Worm (Caenorhabditis elegans) whole organism, late embryonic: ENCODE results near the gene cest-28.

Experiments
- C08G9.2 ChIP-seq: sonication (generic microtip); optimal IDR thresholded peaks from 2 replicates; lab custom pipeline; 2016; ENCODE audit warnings: mild to moderate bottlenecking, missing genetic modification characterization, moderate library complexity, missing compliant biosample characterization
- C38D4.7 ChIP-seq: fragments of 200-800 bp; sonication (Bioruptor generic); optimal IDR thresholded peaks from 2 replicates; lab custom pipeline; 2018; ENCODE audit warnings: mild to moderate bottlenecking, missing genetic modification characterization, moderate library complexity, missing compliant biosample characterization
- F13H6.1 ChIP-seq: sonication (generic microtip); optimal IDR thresholded peaks from 2 replicates; lab custom pipeline; 2016; ENCODE audit warnings: missing genetic modification characterization, missing compliant biosample characterization
- ahr-1 ChIP-seq: sonication (generic microtip); optimal IDR thresholded peaks from 2 replicates; lab custom pipeline; 2016; ENCODE audit warnings: missing genetic modification characterization, missing compliant biosample characterization
- ama-1 ChIP-seq: fragments of 150-350 bp; optimal IDR thresholded peaks from 2 replicates; lab custom pipeline; 2014
- ceh-14 ChIP-seq: sonication (generic microtip); optimal IDR thresholded peaks from 2 replicates; lab custom pipeline; 2016; ENCODE audit warnings: missing genotype, missing genetic modification characterization, missing compliant biosample characterization
- ceh-18 ChIP-seq: sonication (generic microtip); optimal IDR thresholded peaks from 2 replicates; lab custom pipeline; 2016; ENCODE audit warnings: missing genetic modification characterization, missing compliant biosample characterization
- ceh-19 ChIP-seq: fragments of 200-800 bp; sonication (Bioruptor generic); optimal IDR thresholded peaks from 2 replicates; lab custom pipeline; 2018; ENCODE audit warnings: mild to moderate bottlenecking, missing genetic modification characterization, missing compliant biosample characterization
- ceh-31 ChIP-seq: sonication (generic microtip); optimal IDR thresholded peaks from 2 replicates; lab custom pipeline; 2016; ENCODE audit warnings: missing genetic modification characterization, missing compliant biosample characterization
- ceh-34 ChIP-seq: sonication (generic microtip); optimal IDR thresholded peaks from 2 replicates; lab custom pipeline; 2016; ENCODE audit warnings: mild to moderate bottlenecking, missing genetic modification characterization, missing compliant biosample characterization
- ceh-48 ChIP-seq: sonication (generic microtip); optimal IDR thresholded peaks from 2 replicates; lab custom pipeline; 2016; ENCODE audit warnings: missing genetic modification characterization, inconsistent platforms, missing compliant biosample characterization
- che-1 ChIP-seq: sonication (generic microtip); optimal IDR thresholded peaks from 2 replicates; lab custom pipeline; 2016; ENCODE audit warnings: mild to moderate bottlenecking, missing genetic modification characterization, missing compliant biosample characterization
- dve-1 ChIP-seq: sonication (generic microtip); optimal IDR thresholded peaks from 2 replicates; lab custom pipeline; 2017; ENCODE audit warnings: antibody characterized with exemption, mild to moderate bottlenecking, missing genetic modification characterization, missing compliant biosample characterization
- elt-2 ChIP-seq: sonication (generic microtip); optimal IDR thresholded peaks from 2 replicates; lab custom pipeline; 2016; ENCODE audit warnings: missing genetic modification reagents, missing genetic modification characterization, missing compliant biosample characterization
- eyg-1 ChIP-seq: sonication (generic microtip); optimal IDR thresholded peaks from 2 replicates; lab custom pipeline; 2016; ENCODE audit warnings: missing genotype, missing genetic modification characterization, missing compliant biosample characterization
- fkh-6 ChIP-seq: sonication (generic microtip); optimal IDR thresholded peaks from 2 replicates; lab custom pipeline; 2016; ENCODE audit warnings: missing genetic modification characterization, missing compliant biosample characterization
- hlh-15 ChIP-seq: sonication (generic microtip); optimal IDR thresholded peaks from 2 replicates; lab custom pipeline; 2016; ENCODE audit warnings: missing genetic modification characterization, missing compliant biosample characterization
- hlh-30 ChIP-seq: sonication (generic microtip); optimal IDR thresholded peaks from 2 replicates; lab custom pipeline; 2017; ENCODE audit warnings: antibody characterized with exemption, missing genetic modification characterization, missing compliant biosample characterization; ENCODE audit not compliant: insufficient read depth
- hlh-6 ChIP-seq: sonication (generic microtip); optimal IDR thresholded peaks from 2 replicates; lab custom pipeline; 2016; ENCODE audit warnings: missing genotype, missing genetic modification characterization, missing compliant biosample characterization
- lim-6 ChIP-seq: sonication (generic microtip); optimal IDR thresholded peaks from 2 replicates; lab custom pipeline; 2016; ENCODE audit warnings: missing genetic modification characterization, missing compliant biosample characterization
- madf-2 ChIP-seq: sonication (generic microtip); optimal IDR thresholded peaks from 2 replicates; lab custom pipeline; 2017; ENCODE audit warnings: missing genetic modification characterization, missing compliant biosample characterization
- mec-3 ChIP-seq: sonication (generic microtip); optimal IDR thresholded peaks from 2 replicates; lab custom pipeline; 2016; ENCODE audit warnings: borderline replicate concordance, missing genetic modification characterization, missing compliant biosample characterization
- nfya-1 ChIP-seq: sonication (generic microtip); optimal IDR thresholded peaks from 2 replicates; lab custom pipeline; 2017; ENCODE audit warnings: missing genetic modification characterization, mild to moderate bottlenecking, missing compliant biosample characterization, antibody characterized with exemption, moderate library complexity
- npax-4 ChIP-seq: sonication (generic microtip); optimal IDR thresholded peaks from 2 replicates; lab custom pipeline; 2016; ENCODE audit warnings: missing genetic modification characterization, missing compliant biosample characterization
- pat-9 ChIP-seq: fragments of 200-800 bp; sonication (Bioruptor generic); optimal IDR thresholded peaks from 2 replicates; lab custom pipeline; 2018; ENCODE audit warnings: mild to moderate bottlenecking, missing genetic modification characterization, moderate library complexity, missing compliant biosample characterization
- pha-2 ChIP-seq: sonication (generic microtip); optimal IDR thresholded peaks from 2 replicates; lab custom pipeline; 2017; ENCODE audit warnings: mild to moderate bottlenecking, missing genetic modification characterization, missing compliant biosample characterization
- pqm-1 ChIP-seq: sonication (generic microtip); optimal IDR thresholded peaks from 2 replicates; lab custom pipeline; 2016; ENCODE audit warnings: missing genetic modification characterization, missing compliant biosample characterization
- pros-1 ChIP-seq: fragments of 150-350 bp; optimal IDR thresholded peaks from 2 replicates; lab custom pipeline; 2014; ENCODE audit warnings: missing biosample characterization, missing genetic modification reagents, missing genetic modification characterization
- ref-2 ChIP-seq: sonication (generic microtip); optimal IDR thresholded peaks from 2 replicates; lab custom pipeline; 2016; ENCODE audit warnings: missing genetic modification characterization, missing compliant biosample characterization
- sdc-2 ChIP-seq: sonication (generic microtip); optimal IDR thresholded peaks from 2 replicates; lab custom pipeline; 2016; ENCODE audit warnings: missing genotype, missing genetic modification characterization, missing compliant biosample characterization
- tbx-2 ChIP-seq: sonication (generic microtip); optimal IDR thresholded peaks from 2 replicates; lab custom pipeline; 2016; ENCODE audit warnings: missing genetic modification characterization, missing compliant biosample characterization
- tbx-7 ChIP-seq: sonication (generic microtip); optimal IDR thresholded peaks from 2 replicates; lab custom pipeline; 2016; ENCODE audit warnings: missing genotype, missing genetic modification characterization, missing compliant biosample characterization
- unc-42 ChIP-seq: sonication (generic microtip); optimal IDR thresholded peaks from 2 replicates; lab custom pipeline; 2016; ENCODE audit warnings: missing genotype, missing genetic modification characterization, missing compliant biosample characterization
- unc-86 ChIP-seq: sonication (generic microtip); optimal IDR thresholded peaks from 2 replicates; lab custom pipeline; 2016; ENCODE audit warnings: missing genetic modification characterization, missing compliant biosample characterization
- zip-5 ChIP-seq: sonication (generic microtip); optimal IDR thresholded peaks from 2 replicates; lab custom pipeline; 2016; ENCODE audit warnings: missing genetic modification characterization, missing compliant biosample characterization
- ztf-16 ChIP-seq: sonication (generic microtip); optimal IDR thresholded peaks from 2 replicates; lab custom pipeline; 2017; ENCODE audit warnings: missing genetic modification characterization, missing compliant biosample characterization

cest-28 gene

DNA sequence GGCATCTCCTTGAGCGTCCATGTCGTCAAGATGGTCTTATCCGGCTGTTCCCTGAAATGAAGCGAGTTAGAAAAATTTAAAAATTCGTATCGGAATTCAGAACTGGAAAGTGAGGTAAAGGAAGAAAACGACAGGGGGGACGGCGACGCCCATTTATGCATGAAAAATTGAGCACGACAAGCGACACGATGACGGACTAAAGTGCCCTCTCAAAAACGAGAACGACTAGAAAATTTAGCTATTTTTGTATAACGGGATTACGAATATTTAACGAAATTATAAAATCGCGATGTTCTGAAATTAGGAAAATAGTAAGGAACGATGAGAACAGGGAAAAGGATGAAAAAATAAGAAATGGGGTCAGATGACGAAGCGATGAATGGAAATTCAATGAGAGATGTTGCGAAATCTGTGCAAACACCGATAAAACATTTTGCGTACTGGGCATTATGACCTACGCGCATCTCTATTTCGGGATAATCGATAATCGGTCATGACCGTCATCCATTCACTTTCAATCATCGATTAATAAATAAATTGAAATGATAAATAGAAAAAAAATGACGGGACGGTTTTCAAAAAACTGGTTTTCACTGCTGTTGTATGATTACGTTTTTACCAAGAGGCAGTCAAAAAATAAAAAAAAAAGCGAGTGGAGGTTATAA is 13.0 kb upstream of the cest-28 start, which contains the start of gene snb-1 (continued):
- TF ChIP-seq eyg-1 (tag; lab: Kevin White, UChicago) (no peak), ref-2 (no peak), tbx-7 (tag; lab: Kevin White, UChicago) (no peak), dve-1 (tag; lab: Kevin White, UChicago) (peak; percentile 46)

DNA sequence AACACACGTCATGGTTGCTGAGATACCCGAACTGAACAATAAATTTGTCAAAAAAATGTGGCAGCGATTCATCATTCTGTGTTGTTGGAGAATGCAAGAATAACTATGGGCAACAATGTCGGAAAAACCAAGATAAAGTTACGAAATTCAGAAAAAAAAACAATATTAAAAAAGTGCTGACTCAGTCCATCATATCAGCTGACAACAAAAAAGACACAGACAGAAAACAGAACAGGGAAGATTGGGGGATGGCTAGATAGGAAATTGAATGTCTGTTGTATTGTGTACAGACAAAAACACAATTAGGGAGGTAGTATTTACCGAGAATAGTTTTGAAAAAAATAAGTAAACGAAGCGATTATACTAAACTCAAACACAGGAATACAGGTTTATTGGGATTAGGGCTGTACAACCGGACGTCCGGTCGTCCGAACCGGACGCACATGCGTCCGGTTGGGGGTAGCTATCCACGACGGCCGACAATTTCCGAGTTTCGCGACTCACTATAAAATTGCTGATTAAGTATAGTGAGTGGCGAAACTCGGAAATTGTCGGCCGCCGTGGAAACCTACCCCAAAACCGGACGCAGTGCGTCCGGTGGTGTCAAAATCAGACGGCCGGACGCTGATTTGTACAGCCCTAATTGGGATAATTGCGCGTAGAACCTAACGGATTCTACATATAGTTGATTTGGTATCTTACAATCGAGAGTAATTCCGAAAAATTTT is 11.9 kb upstream of the cest-28 start:
- TF ChIP-seq ceh-14 (tag; lab: Kevin White, UChicago) (no peak), hlh-30 (tag; lab: Kevin White, UChicago) (no peak), ceh-31 (no peak), hlh-6 (tag; lab: Kevin White, UChicago) (no peak), C08G9.2 (tag; lab: Kevin White, UChicago) (no peak), che-1 (no peak), pros-1 (tag; lab: Kevin White, UChicago) (no peak), pqm-1 (tag; lab: Kevin White, UChicago) (no peak)

DNA sequence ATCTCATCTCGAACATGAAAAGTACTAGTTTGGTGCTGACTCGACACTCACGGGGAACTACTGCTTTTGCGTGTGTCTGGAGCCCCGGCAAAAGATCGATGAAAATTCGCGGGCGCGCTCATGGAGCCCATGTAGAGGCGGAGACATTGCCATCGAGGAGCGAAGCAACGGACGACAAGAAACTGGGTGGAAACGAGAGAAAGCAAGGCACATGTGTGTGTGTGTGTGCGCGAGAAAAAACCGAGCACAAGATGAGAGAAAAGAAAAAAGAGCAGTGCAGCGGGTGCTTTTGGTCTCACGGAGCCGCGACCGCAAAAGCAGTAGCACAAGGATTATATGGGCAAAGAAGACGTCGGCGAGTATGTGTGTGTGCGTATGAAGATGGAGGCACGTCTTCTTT is 10.9 kb upstream of the cest-28 start:
- TF ChIP-seq ceh-14 (tag; lab: Kevin White, UChicago) (peak; percentile 78), unc-42 (tag; lab: Kevin White, UChicago) (peak; percentile 44), nfya-1 (tag; lab: Kevin White, UChicago) (peak; percentile 14), ceh-18 (tag; lab: Kevin White, UChicago) (peak; percentile 32), lim-6 (tag; lab: Kevin White, UChicago) (no peak), ceh-34 (tag; lab: Kevin White, UChicago) (peak; percentile 42), sdc-2 (tag; lab: Kevin White, UChicago) (peak; percentile 22), ceh-31 (peak; percentile 62), ahr-1 (tag; lab: Kevin White, UChicago) (no peak), ama-1 (no peak), unc-86 (tag; lab: Kevin White, UChicago) (no peak), madf-2 (tag; lab: Kevin White, UChicago) (no peak), hlh-15 (no peak), ceh-48 (tag; lab: Kevin White, UChicago) (peak; percentile 82), che-1 (no peak), tbx-2 (tag; lab: Kevin White, UChicago) (peak; percentile 9)

ce11 chrV:6659533-6659932 is 10.1 kb upstream of the cest-28 start:
- TF ChIP-seq eyg-1 (tag; lab: Kevin White, UChicago) (no peak), pha-2 (tag; lab: Kevin White, UChicago) (no peak), C38D4.7 (GFP tag; lab: Kevin White, UChicago) (no peak), pat-9 (tag; lab: Kevin White, UChicago) (no peak), zip-5 (tag; lab: Kevin White, UChicago) (no peak), hlh-15 (no peak), ahr-1 (tag; lab: Kevin White, UChicago) (no peak), unc-42 (tag; lab: Kevin White, UChicago) (no peak), npax-4 (tag; lab: Kevin White, UChicago) (no peak), F13H6.1 (tag; lab: Kevin White, UChicago) (no peak), elt-2 (no peak), ceh-19 (no peak), ceh-31 (no peak), fkh-6 (tag; lab: Kevin White, UChicago) (no peak), ztf-16 (tag; lab: Kevin White, UChicago) (no peak), mec-3 (tag; lab: Kevin White, UChicago) (no peak)
